Fruit fly (Drosophila melanogaster) whole organism, wandering third instar larva: ENCODE measurements around the gene Arr2.

Experiments
- Abd-B ChIP-seq: fragments of >200 bp; optimal IDR thresholded peaks from 2 replicates; lab custom pipeline; 2017; ENCODE audit warnings: missing biosample characterization, missing genetic modification characterization
- CG9705 ChIP-seq: fragments of 200-800 bp; sonication (Bioruptor generic); optimal IDR thresholded peaks from 2 replicates; lab custom pipeline; 2018; ENCODE audit warnings: missing biosample characterization, mild to moderate bottlenecking, missing genetic modification characterization
- CrebA ChIP-seq: fragments of 200-800 bp; sonication (Bioruptor generic); optimal IDR thresholded peaks from 2 replicates; lab custom pipeline; 2016; ENCODE audit warnings: missing biosample characterization, mild to moderate bottlenecking, missing genetic modification characterization, borderline replicate concordance
- Dfd ChIP-seq: fragments of >200 bp; optimal IDR thresholded peaks from 2 replicates; lab custom pipeline; 2017; ENCODE audit warnings: missing biosample characterization, missing genetic modification characterization
- Dif ChIP-seq: fragments of 200-275, 200-300 bp; sonication (Bioruptor generic); optimal IDR thresholded peaks from 2 replicates; lab custom pipeline; 2018; ENCODE audit warnings: missing biosample characterization, missing genetic modification characterization; ENCODE audit not compliant: partially characterized antibody
- HLH106 ChIP-seq: fragments of 200-800 bp; optimal IDR thresholded peaks from 3 replicates; lab custom pipeline; 2019; ENCODE audit warnings: missing biosample characterization, mild to moderate bottlenecking, missing genetic modification characterization, moderate library complexity
- Hnf4 ChIP-seq: fragments of 200-800 bp; sonication (Bioruptor generic); optimal IDR thresholded peaks from 2 replicates; lab custom pipeline; 2016; ENCODE audit warnings: missing biosample characterization, mild to moderate bottlenecking, missing genetic modification characterization
- Hr78 ChIP-seq: fragments of >200 bp; optimal IDR thresholded peaks from 2 replicates; lab custom pipeline; 2017; ENCODE audit warnings: missing biosample characterization, missing genetic modification characterization
- Hr83 ChIP-seq: fragments of 200-300 bp; sonication (Bioruptor generic); optimal IDR thresholded peaks from 2 replicates; lab custom pipeline; 2016; ENCODE audit warnings: missing biosample characterization, mild to moderate bottlenecking, missing genetic modification characterization, moderate library complexity; ENCODE audit not compliant: poor library complexity, severe bottlenecking
- Jra ChIP-seq: sonication (Bioruptor generic); optimal IDR thresholded peaks from 2 replicates; lab custom pipeline; 2016; ENCODE audit warnings: missing biosample characterization, missing genetic modification characterization
- Myc ChIP-seq: fragments of >200 bp; optimal IDR thresholded peaks from 2 replicates; lab custom pipeline; 2017
- N ChIP-seq: fragments of >200 bp; optimal IDR thresholded peaks from 2 replicates; lab custom pipeline; 2018; ENCODE audit warnings: missing biosample characterization, missing external identifiers, missing genetic modification characterization
- OdsH ChIP-seq: fragments of 200-800 bp; sonication (Bioruptor generic); optimal IDR thresholded peaks from 2 replicates; lab custom pipeline; 2016; ENCODE audit warnings: missing biosample characterization, mild to moderate bottlenecking, missing genetic modification characterization
- Rel ChIP-seq, 2 experiments: fragments of 200-800 bp; sonication (Bioruptor generic) in 1 of 2; optimal IDR thresholded peaks; 2 replicates in 1 of 2; 3 replicates in 1 of 2; lab custom pipeline; 2016 to 2019; ENCODE audit warnings: mild to moderate bottlenecking in 2 of 2, missing biosample characterization in 2 of 2, missing genetic modification characterization in 2 of 2, moderate library complexity in 1 of 2
- Sp1 ChIP-seq: fragments of 200-800 bp; sonication (Bioruptor generic); optimal IDR thresholded peaks from 3 replicates; lab custom pipeline; 2019; ENCODE audit warnings: missing biosample characterization, mild to moderate bottlenecking, missing genetic modification characterization, moderate library complexity
- Vsx2 ChIP-seq: fragments of 200-300, 225-300 bp; sonication (Bioruptor generic); optimal IDR thresholded peaks from 2 replicates; lab custom pipeline; 2018; ENCODE audit warnings: missing biosample characterization, missing genetic modification characterization; ENCODE audit not compliant: partially characterized antibody
- br ChIP-seq: fragments of 200-800 bp; sonication (Bioruptor generic); optimal IDR thresholded peaks from 2 replicates; lab custom pipeline; 2016; ENCODE audit warnings: missing biosample characterization, missing genetic modification characterization
- brk ChIP-seq: fragments of 200-800 bp; sonication (Bioruptor generic); optimal IDR thresholded peaks from 2 replicates; lab custom pipeline; 2016; ENCODE audit warnings: missing biosample characterization, mild to moderate bottlenecking, missing genetic modification characterization
- dl ChIP-seq, 2 experiments: fragments of 175-275, 200-275 bp in 1 of 2; fragments of 200-275 bp in 1 of 2; sonication (Bioruptor generic); optimal IDR thresholded peaks; lab custom pipeline; 2018; ENCODE audit warnings: mild to moderate bottlenecking in 2 of 2, missing biosample characterization in 2 of 2, missing genetic modification characterization in 2 of 2, moderate library complexity in 2 of 2; ENCODE audit not compliant: partially characterized antibody in 2 of 2, insufficient read depth in 1 of 2
- dsf ChIP-seq: sonication (Bioruptor generic); optimal IDR thresholded peaks from 2 replicates; lab custom pipeline; 2016; ENCODE audit warnings: missing biosample characterization, missing genetic modification characterization, borderline replicate concordance
- ey ChIP-seq: fragments of 200-800 bp; sonication (Bioruptor generic); optimal IDR thresholded peaks from 2 replicates; lab custom pipeline; 2016; ENCODE audit warnings: missing biosample characterization, missing genetic modification characterization
- foxo ChIP-seq, 2 experiments: fragments of 200-800 bp; sonication (Bioruptor generic); optimal IDR thresholded peaks; 2 replicates in 1 of 2; 3 replicates in 1 of 2; lab custom pipeline; 2016 to 2017; ENCODE audit warnings: missing biosample characterization in 2 of 2, missing genetic modification characterization in 2 of 2
- fru ChIP-seq: fragments of 200-800 bp; sonication (Bioruptor generic); optimal IDR thresholded peaks from 3 replicates; lab custom pipeline; 2016; ENCODE audit warnings: missing biosample characterization, mild to moderate bottlenecking, missing genetic modification characterization
- h ChIP-seq: fragments of 200-800 bp; sonication (Bioruptor generic); optimal IDR thresholded peaks from 3 replicates; lab custom pipeline; 2016; ENCODE audit warnings: missing biosample characterization, mild to moderate bottlenecking, missing genetic modification characterization
- jim ChIP-seq: fragments of 175-275, 200-325 bp; sonication (Bioruptor generic); optimal IDR thresholded peaks from 2 replicates; lab custom pipeline; 2016; ENCODE audit warnings: missing biosample characterization, mild to moderate bottlenecking, missing genetic modification characterization
- pan ChIP-seq: fragments of >200 bp; optimal IDR thresholded peaks from 2 replicates; lab custom pipeline; 2017
- psq ChIP-seq: fragments of 200-800 bp; sonication (Bioruptor generic); optimal IDR thresholded peaks from 3 replicates; lab custom pipeline; 2017; ENCODE audit warnings: missing biosample characterization, mild to moderate bottlenecking, missing genetic modification characterization, moderate library complexity
- rgr ChIP-seq: fragments of 200-800 bp; sonication (Bioruptor generic); optimal IDR thresholded peaks from 3 replicates; lab custom pipeline; 2016; ENCODE audit warnings: missing biosample characterization, mild to moderate bottlenecking, missing genetic modification characterization
- sage ChIP-seq: fragments of 200-800 bp; sonication (Bioruptor generic); optimal IDR thresholded peaks from 2 replicates; lab custom pipeline; 2016; ENCODE audit warnings: missing biosample characterization, mild to moderate bottlenecking, missing genetic modification characterization
- sv ChIP-seq: fragments of 200-800 bp; sonication (Bioruptor generic); optimal IDR thresholded peaks from 3 replicates; lab custom pipeline; 2016; ENCODE audit warnings: missing biosample characterization, missing genetic modification characterization
- tai ChIP-seq: sonication (Bioruptor generic); optimal IDR thresholded peaks from 2 replicates; lab custom pipeline; 2016; ENCODE audit warnings: missing biosample characterization, missing genetic modification characterization
- woc ChIP-seq: sonication (Bioruptor generic); optimal IDR thresholded peaks from 2 replicates; lab custom pipeline; 2016; ENCODE audit warnings: missing biosample characterization, mild to moderate bottlenecking, missing genetic modification characterization

The Arr2 gene

dm6 chr3L:8677774-8678173 is 29.0 kb upstream of the Arr2 start:
- TF ChIP-seq CrebA (GFP tag; lab: Kevin White, UChicago) (no peak), Myc (no peak), Jra (GFP tag; lab: Kevin White, UChicago) (no peak), Dif (GFP tag; lab: Kevin White, UChicago) (no peak), jim (no peak), tai (GFP tag; lab: Kevin White, UChicago) (no peak), ey (GFP tag; lab: Kevin White, UChicago) (no peak), Hnf4 (GFP tag; lab: Kevin White, UChicago) (no peak), Rel (GFP tag; optimal IDR thresholded peaks at IDR 0.05; lab: Kevin White, UChicago) (no peak), Rel (tag; optimal IDR thresholded peaks at IDR 0.05; lab: Kevin White, UChicago) (no peak), dsf (GFP tag; lab: Kevin White, UChicago) (no peak), br (no peak), sv (GFP tag; lab: Kevin White, UChicago) (no peak), HLH106 (tag; lab: Kevin White, UChicago) (no peak), fru (GFP tag; lab: Kevin White, UChicago) (no peak), rgr (GFP tag; lab: Kevin White, UChicago) (no peak), Abd-B (GFP tag; lab: Kevin White, UChicago) (no peak)

DNA sequence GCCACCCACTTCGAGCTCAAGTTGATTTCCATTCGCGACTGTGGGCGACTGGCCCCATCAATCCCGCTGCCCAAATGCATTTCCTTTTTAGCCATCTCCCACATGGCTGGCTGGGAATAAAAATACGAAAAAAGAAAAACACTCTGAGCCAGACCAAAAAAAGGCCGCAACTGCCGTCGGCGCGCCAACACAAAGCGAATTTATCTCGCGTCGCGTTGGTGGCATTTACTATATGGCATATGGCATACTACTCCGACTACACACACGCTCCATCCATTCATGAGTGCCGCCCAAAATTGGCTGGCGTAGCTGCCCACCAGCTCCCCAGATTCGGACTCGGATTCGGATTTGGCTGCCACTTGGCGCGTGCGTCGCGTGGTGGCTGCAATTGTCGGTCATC is 27.8 kb upstream of the Arr2 start:
- TF ChIP-seq rgr (GFP tag; lab: Kevin White, UChicago) = no peak
- TF ChIP-seq CG9705 (GFP tag; lab: Kevin White, UChicago) = no peak
- TF ChIP-seq Jra (GFP tag; lab: Kevin White, UChicago) = no peak
- TF ChIP-seq psq (GFP tag; lab: Kevin White, UChicago) = no peak

- TF ChIP-seq OdsH (GFP tag; lab: Kevin White, UChicago) (peak; percentile 68), dsf (GFP tag; lab: Kevin White, UChicago) (no peak), fru (GFP tag; lab: Kevin White, UChicago) (peak; percentile 28), sage (peak; percentile 9), woc (GFP tag; lab: Kevin White, UChicago) (peak; percentile 62), CrebA (GFP tag; lab: Kevin White, UChicago) (peak; percentile 67), Hr78 (GFP tag; lab: Kevin White, UChicago) (no peak), tai (GFP tag; lab: Kevin White, UChicago) (peak; percentile 61), brk (peak; percentile 87), Jra (GFP tag; lab: Kevin White, UChicago) (peak; percentile 87), foxo (GFP tag; optimal IDR thresholded peaks at IDR 0.05; lab: Kevin White, UChicago) (peak in 1 of 2 experiments; percentile 13), CG9705 (GFP tag; lab: Kevin White, UChicago) (no peak), N (GFP tag; lab: Kevin White, UChicago) (no peak), psq (GFP tag; lab: Kevin White, UChicago) (peak; percentile 20), HLH106 (tag; lab: Kevin White, UChicago) (no peak), Hnf4 (GFP tag; lab: Kevin White, UChicago) (peak; percentile 70), Sp1 (GFP tag; lab: Kevin White, UChicago) (peak; percentile 65), Rel (GFP tag; optimal IDR thresholded peaks at IDR 0.05; lab: Kevin White, UChicago) (peak; percentile 93), Rel (tag; optimal IDR thresholded peaks at IDR 0.05; lab: Kevin White, UChicago) (peak; percentile 80), pan (lab: Kevin White, UChicago) (no peak), rgr (GFP tag; lab: Kevin White, UChicago) (peak; percentile 60), Dif (GFP tag; lab: Kevin White, UChicago) (peak; percentile 61), Dfd (no peak), dl (GFP tag; optimal IDR thresholded peaks at IDR 0.05; lab: Kevin White, UChicago; ENCODE audit: insufficient read depth in 1 of 2, partially characterized antibody in 2 of 2) (peak; percentile 16 to 69), Vsx2 (peak; percentile 61), br (peak; percentile 53), sv (GFP tag; lab: Kevin White, UChicago) (peak; percentile 0), Hr83 (peak; percentile 75), h (peak; percentile 99)
- TF ChIP-seq, all 38 proteins: peak for 21
These were observed 26.9 kb upstream of the Arr2 start, which contains the start of gene hry for dm6 chr3L:8675545-8676084. TSS of gene hry (plus strand) at chr3L:8675759.
